Worm (Caenorhabditis elegans) whole organism, midembryonic: ENCODE results near the gene kvs-5.

Source experiments
- T22C8.4 ChIP-seq: fragments of 200-800 bp; sonication (Bioruptor generic); IDR thresholded peaks from 2 replicates; pipeline ENCODE4 v1.3.6; 2022; ENCODE audit warnings: missing genetic modification characterization, missing compliant biosample characterization
- cog-1 ChIP-seq: sonication (generic microtip); optimal IDR thresholded peaks from 2 replicates; lab custom pipeline; 2016; ENCODE audit warnings: missing genetic modification characterization, missing compliant biosample characterization
- flt-1 ChIP-seq: fragments of 200-800 bp; sonication (Bioruptor generic); IDR thresholded peaks from 2 replicates; pipeline ENCODE4 v1.3.6; 2022; ENCODE audit warnings: missing genetic modification characterization, missing compliant biosample characterization
- klf-2 ChIP-seq: fragments of 200-800 bp; sonication (Bioruptor generic); conservative IDR thresholded peaks from 2 replicates; pipeline ENCODE4 v1.3.6; 2022; ENCODE audit warnings: missing genetic modification reagents, missing genetic modification characterization, missing compliant biosample characterization
- med-1 ChIP-seq: sonication (generic microtip); optimal IDR thresholded peaks from 2 replicates; lab custom pipeline; 2017; ENCODE audit warnings: missing genetic modification characterization, mild to moderate bottlenecking, missing compliant biosample characterization, antibody characterized with exemption, missing genetic modification reagents; ENCODE audit not compliant: insufficient read depth
- ref-1 ChIP-seq: fragments of 200-800 bp; sonication (Bioruptor generic); conservative IDR thresholded peaks from 2 replicates; pipeline ENCODE4 v1.3.6; 2022; ENCODE audit warnings: missing genetic modification reagents, missing genetic modification characterization, missing compliant biosample characterization
- tab-1 ChIP-seq: fragments of 200-800 bp; sonication (Bioruptor generic); IDR thresholded peaks from 2 replicates; pipeline ENCODE4 v1.3.6; 2022; ENCODE audit warnings: missing genetic modification characterization, missing compliant biosample characterization
- ztf-23 ChIP-seq: fragments of 200-800 bp; sonication (Bioruptor generic); IDR thresholded peaks from 2 replicates; pipeline ENCODE4 v1.3.6; 2022; ENCODE audit warnings: missing genetic modification reagents, missing genetic modification characterization, missing compliant biosample characterization
- ztf-29 ChIP-seq: fragments of 200-800 bp; sonication (Bioruptor generic); IDR thresholded peaks from 2 replicates; pipeline ENCODE4 v1.3.6; 2022; ENCODE audit warnings: missing genetic modification reagents, missing genetic modification characterization, missing compliant biosample characterization

DNA sequence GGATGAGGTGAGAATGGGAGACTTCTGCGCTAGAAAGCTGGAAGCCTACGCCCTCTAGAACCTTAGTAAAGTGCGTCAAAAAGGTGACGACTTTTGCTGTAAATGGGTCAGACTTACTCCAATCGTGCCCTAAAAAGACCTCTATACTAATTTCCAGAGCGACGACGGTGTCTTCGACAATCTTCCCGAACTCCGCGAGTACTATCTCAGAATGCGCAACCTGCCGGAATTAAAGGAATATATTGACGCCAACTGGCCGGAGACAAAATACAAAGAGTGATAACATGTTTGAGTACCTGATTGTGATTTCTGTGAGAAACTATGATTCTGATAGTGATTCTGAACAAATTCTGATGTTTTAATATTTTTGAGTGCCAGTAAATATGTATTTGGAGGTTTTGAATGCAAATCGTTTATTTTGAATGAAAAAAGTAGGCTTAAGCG lies 25.5 kb downstream of the kvs-5 start:
- TF ChIP-seq tab-1, result no peak
- no peak for TF ChIP-seq klf-2 (GFP tag; lab: Robert Waterston, UW)
- TF ChIP-seq flt-1, result no peak
- TF ChIP-seq ztf-23 (GFP tag; lab: Robert Waterston, UW), result no peak
- TF ChIP-seq cog-1 (tag; lab: Kevin White, UChicago), result no peak
- no peak for TF ChIP-seq med-1 (GFP tag; lab: Kevin White, UChicago)
- TF ChIP-seq T22C8.4 (GFP tag; lab: Robert Waterston, UW), result no peak
- no peak for TF ChIP-seq ztf-29 (GFP tag; lab: Robert Waterston, UW)
- TF ChIP-seq ref-1 (GFP tag; lab: Robert Waterston, UW), result no peak
